Worm (Caenorhabditis elegans): Measurements from ENCODE around the gene nlp-19.

DNA sequence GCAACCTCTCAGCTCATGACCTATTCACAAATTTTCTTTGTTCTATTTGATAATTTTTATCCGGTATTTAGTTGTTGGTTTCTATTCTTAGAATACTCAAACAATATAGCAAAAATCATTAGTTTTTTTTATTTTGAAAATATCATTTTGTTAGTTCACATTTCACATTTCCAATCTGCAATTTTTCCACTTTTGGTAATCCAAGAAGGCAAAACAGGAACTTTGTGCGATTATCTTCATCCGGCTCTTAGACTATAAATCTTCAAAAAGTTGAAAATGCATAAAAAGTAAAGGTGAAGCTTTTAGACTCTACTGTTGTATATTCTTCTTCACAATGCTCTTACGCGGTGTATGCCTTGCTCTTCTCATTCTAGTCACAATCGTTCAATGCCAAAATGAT is at the start of gene nlp-19:
- TF ChIP-seq elt-3 (tag; optimal IDR thresholded peaks at IDR 0.05): no peak
- no peak for TF ChIP-seq nhr-12 (tag; optimal IDR thresholded peaks at IDR 0.05)

All from whole organism, mixed stage, embryonic.